Fruit fly (Drosophila melanogaster) whole organism, embryonic: Measurements from ENCODE around the gene CG12241.

ENCODE experiments used
- C15 ChIP-seq: fragments of 200-800 bp; sonication (Bioruptor generic); IDR thresholded peaks from 3 replicates; pipeline ENCODE4 v1.3.6; 2022; ENCODE audit warnings: missing biosample characterization, missing genetic modification characterization
- CG10565 ChIP-seq: fragments of 200-800 bp; sonication (Bioruptor generic); optimal IDR thresholded peaks from 3 replicates; lab custom pipeline; 2016; ENCODE audit warnings: missing biosample characterization, mild to moderate bottlenecking, missing genetic modification characterization
- CG11085 ChIP-seq: fragments of 200-800 bp; sonication (Bioruptor generic); IDR thresholded peaks from 2 replicates; pipeline ENCODE4 v1.3.6; 2022; ENCODE audit warnings: missing biosample characterization, missing genetic modification characterization
- CG11398 ChIP-seq: fragments of 200-800 bp; sonication (Bioruptor generic); optimal IDR thresholded peaks from 2 replicates; lab custom pipeline; 2016; ENCODE audit warnings: missing biosample characterization, missing genetic modification characterization
- CG11696 ChIP-seq: fragments of 200-800 bp; sonication (Bioruptor generic); IDR thresholded peaks from 2 replicates; pipeline ENCODE4 v1.3.6; 2022; ENCODE audit warnings: missing biosample characterization, missing genetic modification characterization
- CG11723 ChIP-seq: fragments of 200-800 bp; sonication (Bioruptor generic); optimal IDR thresholded peaks from 2 replicates; lab custom pipeline; 2017; ENCODE audit warnings: missing biosample characterization, mild to moderate bottlenecking, missing genetic modification characterization
- CG12236 ChIP-seq: fragments of 200-800 bp; sonication (Bioruptor generic); optimal IDR thresholded peaks from 2 replicates; lab custom pipeline; 2016; ENCODE audit warnings: missing biosample characterization, missing genetic modification characterization
- CG14050 ChIP-seq: fragments of 200-800 bp; sonication (Bioruptor generic); IDR thresholded peaks from 3 replicates; pipeline ENCODE4 v1.3.6; 2022; ENCODE audit warnings: missing biosample characterization, missing genetic modification characterization
- CG17802 ChIP-seq: fragments of 200-800 bp; sonication (Bioruptor generic); optimal IDR thresholded peaks from 2 replicates; lab custom pipeline; 2018; ENCODE audit warnings: missing biosample characterization, mild to moderate bottlenecking, missing genetic modification characterization, moderate library complexity
- CG17912 ChIP-seq: fragments of 200-800 bp; sonication (Bioruptor generic); optimal IDR thresholded peaks from 2 replicates; lab custom pipeline; 2018; ENCODE audit warnings: missing biosample characterization, mild to moderate bottlenecking, missing genetic modification characterization
- CG2120 ChIP-seq: fragments of 200-800 bp; sonication (Bioruptor generic); optimal IDR thresholded peaks from 3 replicates; lab custom pipeline; 2016; ENCODE audit warnings: missing biosample characterization, missing genetic modification characterization
- CG34422 ChIP-seq: fragments of 200-800 bp; sonication (Bioruptor generic); IDR thresholded peaks from 3 replicates; pipeline ENCODE4 v1.3.6; 2022; ENCODE audit warnings: missing biosample characterization, missing genetic modification characterization
- CG3847 ChIP-seq: fragments of 200-800 bp; sonication (Bioruptor generic); IDR thresholded peaks from 2 replicates; pipeline ENCODE4 v1.3.6; 2022; ENCODE audit warnings: missing biosample characterization, missing genetic modification characterization
- CG42726 ChIP-seq: fragments of 200-800 bp; sonication (Bioruptor generic); IDR thresholded peaks from 2 replicates; pipeline ENCODE4 v1.3.6; 2022; ENCODE audit warnings: missing biosample characterization, missing genetic modification characterization; ENCODE audit not compliant: partially characterized antibody
- CG6654 ChIP-seq: fragments of 200-800 bp; sonication (Bioruptor generic); optimal IDR thresholded peaks from 2 replicates; lab custom pipeline; 2017; ENCODE audit warnings: missing biosample characterization, mild to moderate bottlenecking, missing genetic modification characterization
- CG7786 ChIP-seq: fragments of 200-800 bp; sonication (Bioruptor generic); optimal IDR thresholded peaks from 2 replicates; lab custom pipeline; 2016; ENCODE audit warnings: missing biosample characterization, missing genetic modification characterization
- CG7987 ChIP-seq: fragments of 200-800 bp; sonication (Bioruptor generic); optimal IDR thresholded peaks from 2 replicates; lab custom pipeline; 2018; ENCODE audit warnings: missing biosample characterization, mild to moderate bottlenecking, missing genetic modification characterization, moderate library complexity
- CG9797 ChIP-seq: fragments of 200-800 bp; sonication (Bioruptor generic); optimal IDR thresholded peaks from 3 replicates; lab custom pipeline; 2018; ENCODE audit warnings: missing biosample characterization, mild to moderate bottlenecking, missing genetic modification characterization
- Dad ChIP-seq: fragments of 200-800 bp; sonication (Bioruptor generic); optimal IDR thresholded peaks from 3 replicates; lab custom pipeline; 2016; ENCODE audit warnings: missing biosample characterization, missing genetic modification characterization
- Dref ChIP-seq: fragments of 200-800 bp; sonication (Bioruptor generic); IDR thresholded peaks from 2 replicates; pipeline ENCODE4 v1.3.6; 2022; ENCODE audit warnings: missing biosample characterization, missing genetic modification characterization
- HLH54F ChIP-seq: fragments of 200-800 bp; sonication (Bioruptor generic); optimal IDR thresholded peaks from 3 replicates; lab custom pipeline; 2016; ENCODE audit warnings: missing biosample characterization, missing genetic modification characterization
- Kr ChIP-seq: fragments of 200-800 bp; sonication (Bioruptor generic); optimal IDR thresholded peaks from 2 replicates; lab custom pipeline; 2017; ENCODE audit warnings: missing biosample characterization, mild to moderate bottlenecking, missing genetic modification characterization
- MTF-1 ChIP-seq: fragments of 200-800 bp; sonication (Bioruptor generic); optimal IDR thresholded peaks from 2 replicates; lab custom pipeline; 2018; ENCODE audit warnings: missing biosample characterization, mild to moderate bottlenecking, missing genetic modification characterization, borderline replicate concordance
- Max ChIP-seq: fragments of 200-800 bp; sonication (Bioruptor generic); optimal IDR thresholded peaks from 2 replicates; lab custom pipeline; 2016; ENCODE audit warnings: missing biosample characterization, mild to moderate bottlenecking, missing genetic modification characterization
- NC2β ChIP-seq: fragments of 200-800 bp; sonication (Bioruptor generic); optimal IDR thresholded peaks from 2 replicates; lab custom pipeline; 2016; ENCODE audit warnings: missing biosample characterization, missing genetic modification characterization
- Scr ChIP-seq: fragments of 200-800 bp; sonication (Bioruptor generic); IDR thresholded peaks from 2 replicates; pipeline ENCODE4 v1.3.6; 2022; ENCODE audit warnings: missing biosample characterization, missing genetic modification characterization; ENCODE audit not compliant: partially characterized antibody
- Spps ChIP-seq: fragments of 200-800 bp; sonication (Bioruptor generic); optimal IDR thresholded peaks from 2 replicates; lab custom pipeline; 2018; ENCODE audit warnings: missing biosample characterization, mild to moderate bottlenecking, missing genetic modification characterization
- Ssrp ChIP-seq: fragments of 200-800 bp; sonication (Bioruptor generic); optimal IDR thresholded peaks from 2 replicates; lab custom pipeline; 2018; ENCODE audit warnings: missing biosample characterization, mild to moderate bottlenecking, missing genetic modification characterization, moderate library complexity
- TFAM ChIP-seq: fragments of 200-800 bp; sonication (Bioruptor generic); optimal IDR thresholded peaks from 2 replicates; lab custom pipeline; 2017; ENCODE audit warnings: missing biosample characterization, missing genetic modification characterization, inconsistent platforms
- Tbp ChIP-seq: fragments of >200 bp; optimal IDR thresholded peaks from 2 replicates; lab custom pipeline; 2018; ENCODE audit warnings: missing biosample characterization, missing genetic modification characterization
- ase ChIP-seq: fragments of 200-800 bp; sonication (Bioruptor generic); IDR thresholded peaks from 3 replicates; pipeline ENCODE4 v1.3.6; 2022; ENCODE audit warnings: missing biosample characterization, missing genetic modification characterization
- chif ChIP-seq, 2 experiments: fragments of 200-800 bp; sonication (Bioruptor generic); optimal IDR thresholded peaks; 3 replicates each; lab custom pipeline; 2016; ENCODE audit warnings: missing biosample characterization in 2 of 2, missing genetic modification characterization in 2 of 2
- chm ChIP-seq: fragments of 200-800 bp; sonication (Bioruptor generic); IDR thresholded peaks from 2 replicates; pipeline ENCODE4 v1.3.6; 2022; ENCODE audit warnings: missing biosample characterization, missing genetic modification characterization
- danr ChIP-seq: fragments of 200-800 bp; sonication (Bioruptor generic); IDR thresholded peaks from 2 replicates; pipeline ENCODE4 v1.3.6; 2022; ENCODE audit warnings: missing biosample characterization, missing genetic modification characterization
- dpn ChIP-seq, 2 experiments: fragments of 200-800 bp; sonication (Bioruptor generic); optimal IDR thresholded peaks; 3 replicates each; lab custom pipeline; 2016; ENCODE audit warnings: missing biosample characterization in 2 of 2, missing genetic modification characterization in 2 of 2
- emc ChIP-seq: fragments of 200-800 bp; sonication (Bioruptor generic); optimal IDR thresholded peaks from 2 replicates; lab custom pipeline; 2016; ENCODE audit warnings: missing biosample characterization, missing genetic modification characterization
- fu2 ChIP-seq: fragments of 200-800 bp; sonication (Bioruptor generic); optimal IDR thresholded peaks from 2 replicates; lab custom pipeline; 2016; ENCODE audit warnings: missing biosample characterization, missing genetic modification characterization
- h ChIP-seq: fragments of >200 bp; optimal IDR thresholded peaks from 2 replicates; lab custom pipeline; 2017
- ind ChIP-seq: fragments of 200-800 bp; sonication (Bioruptor generic); optimal IDR thresholded peaks from 3 replicates; lab custom pipeline; 2016; ENCODE audit warnings: missing biosample characterization, missing genetic modification characterization
- inv ChIP-seq: fragments of 200-800 bp; sonication (Bioruptor generic); IDR thresholded peaks from 2 replicates; pipeline ENCODE4 v1.3.6; 2022; ENCODE audit warnings: missing biosample characterization, missing genetic modification characterization; ENCODE audit not compliant: partially characterized antibody
- mirr ChIP-seq: fragments of 200-800 bp; sonication (Bioruptor generic); optimal IDR thresholded peaks from 3 replicates; lab custom pipeline; 2018; ENCODE audit warnings: missing biosample characterization, mild to moderate bottlenecking, missing genetic modification characterization
- onecut ChIP-seq: fragments of 200-800 bp; sonication (Bioruptor generic); IDR thresholded peaks from 2 replicates; pipeline ENCODE4 v1.3.6; 2022; ENCODE audit warnings: missing biosample characterization, missing genetic modification characterization
- p53 ChIP-seq: fragments of 200-800 bp; sonication (Bioruptor generic); optimal IDR thresholded peaks from 2 replicates; lab custom pipeline; 2016; ENCODE audit warnings: missing biosample characterization, missing genetic modification characterization
- sc ChIP-seq, 3 experiments: fragments of >200 bp in 2 of 3; fragments of 200-800 bp in 1 of 3; sonication (Bioruptor generic) in 1 of 3; optimal IDR thresholded peaks; 2 replicates in 2 of 3; 3 replicates in 1 of 3; lab custom pipeline; 2017; ENCODE audit warnings: mild to moderate bottlenecking in 1 of 3, missing biosample characterization in 1 of 3, missing genetic modification characterization in 1 of 3, missing genetic modification reagents in 1 of 3
- sim ChIP-seq: fragments of 200-800 bp; sonication (Bioruptor generic); IDR thresholded peaks from 2 replicates; pipeline ENCODE4 v1.3.6; 2022; ENCODE audit warnings: missing biosample characterization, missing genetic modification characterization
- slou ChIP-seq: fragments of 200-800 bp; sonication (Bioruptor generic); optimal IDR thresholded peaks from 3 replicates; lab custom pipeline; 2016; ENCODE audit warnings: missing biosample characterization, missing genetic modification characterization
- slp2 ChIP-seq: fragments of 200-800 bp; sonication (Bioruptor generic); optimal IDR thresholded peaks from 2 replicates; lab custom pipeline; 2016; ENCODE audit warnings: missing biosample characterization, missing genetic modification characterization
- tll ChIP-seq, 2 experiments: fragments of 200-800 bp in 1 of 2; fragments of >200 bp in 1 of 2; sonication (Bioruptor generic) in 1 of 2; optimal IDR thresholded peaks; 2 replicates each; lab custom pipeline; 2017 to 2019; ENCODE audit warnings: missing biosample characterization in 2 of 2, missing genetic modification characterization in 2 of 2, mild to moderate bottlenecking in 1 of 2, moderate library complexity in 1 of 2
- tna ChIP-seq: fragments of 200-800 bp; sonication (Bioruptor generic); IDR thresholded peaks from 2 replicates; pipeline ENCODE4 v1.3.6; 2022; ENCODE audit warnings: missing biosample characterization, missing genetic modification characterization; ENCODE audit not compliant: partially characterized antibody

Gene CG12241

dm6 chr3R:15208712-15209499 is 10.2 kb upstream of the CG12241 start, which contains the start of the genes Spn88Eb and Mau2:
Gene Spn88Eb, minus strand, starts transcription at chr3R:15208762.
Gene Mau2, plus strand, starts transcription at chr3R:15209204.
- no peak for TF ChIP-seq danr
- no peak for TF ChIP-seq CG6654 (GFP tag; lab: Kevin White, UChicago)
- no peak for TF ChIP-seq C15
- TF ChIP-seq NC2β: peak; percentile 44
- TF ChIP-seq CG7786 (GFP tag; lab: Kevin White, UChicago): peak; percentile 64
- peak; percentile 57 for TF ChIP-seq onecut (GFP tag; lab: Robert Waterston, UW)
- TF ChIP-seq emc (GFP tag; lab: Kevin White, UChicago): no peak
- TF ChIP-seq dpn (GFP tag; optimal IDR thresholded peaks at IDR 0.05; lab: Kevin White, UChicago): peak; percentile 70 to 76
- peak; percentile 81 for TF ChIP-seq CG2120 (GFP tag; lab: Kevin White, UChicago)
- no peak for TF ChIP-seq CG9797 (GFP tag; lab: Kevin White, UChicago)
- TF ChIP-seq TFAM (GFP tag; lab: Kevin White, UChicago): no peak
- TF ChIP-seq inv (GFP tag; lab: Robert Waterston, UW): peak; percentile 49; the same call in 1 of the 2 replicates
- no peak for TF ChIP-seq sc (optimal IDR thresholded peaks at IDR 0.05; lab: Kevin White, UChicago)
- no peak for TF ChIP-seq sc (GFP tag; optimal IDR thresholded peaks at IDR 0.05; lab: Kevin White, UChicago)
- no peak for TF ChIP-seq h (lab: Kevin White, UChicago)
- TF ChIP-seq tna (GFP tag; lab: Robert Waterston, UW): peak; percentile 39; the same call in 1 of the 2 replicates
- peak; percentile 42 for TF ChIP-seq Max
- no peak for TF ChIP-seq slou (GFP tag; lab: Kevin White, UChicago)
- peak; percentile 10 for TF ChIP-seq CG7987 (GFP tag; lab: Kevin White, UChicago)
- peak; percentile 31 for TF ChIP-seq Ssrp (tag; lab: Kevin White, UChicago)
- peak; percentile 34; the same call in 2 of the 3 replicates for TF ChIP-seq CG14050 (GFP tag; lab: Robert Waterston, UW)
- TF ChIP-seq CG3847: peak; percentile 91
- peak; percentile 73 for TF ChIP-seq Dref (GFP tag; lab: Robert Waterston, UW)
- peak; percentile 80; the same call in 2 of the 3 replicates for TF ChIP-seq CG34422
- TF ChIP-seq MTF-1 (GFP tag; lab: Kevin White, UChicago): peak; percentile 4
- no peak for TF ChIP-seq tll (GFP tag; optimal IDR thresholded peaks at IDR 0.05; lab: Kevin White, UChicago)
- TF ChIP-seq CG17802 (tag; lab: Kevin White, UChicago): peak; percentile 98
- no peak for TF ChIP-seq CG12236 (GFP tag; lab: Kevin White, UChicago)
- TF ChIP-seq Dad: peak; percentile 69
- TF ChIP-seq chif (GFP tag; optimal IDR thresholded peaks at IDR 0.05; lab: Kevin White, UChicago): peak; percentile 39 to 55
- TF ChIP-seq Spps: no peak
- TF ChIP-seq CG10565: no peak
- TF ChIP-seq ase (GFP tag; lab: Robert Waterston, UW): peak; percentile 42; the same call in 1 of the 3 replicates
- peak; percentile 76 for TF ChIP-seq CG11085 (GFP tag; lab: Robert Waterston, UW)
- no peak for TF ChIP-seq Tbp (GFP tag; lab: Kevin White, UChicago)
- TF ChIP-seq ind: peak; percentile 77
- TF ChIP-seq fu2 (GFP tag; lab: Kevin White, UChicago): peak; percentile 52
- TF ChIP-seq slp2 (GFP tag; lab: Kevin White, UChicago): peak; percentile 5
- peak; percentile 52; the same call in 1 of the 2 replicates for TF ChIP-seq chm (GFP tag; lab: Robert Waterston, UW)
- no peak for TF ChIP-seq CG11723 (GFP tag; lab: Kevin White, UChicago)
- TF ChIP-seq CG11696 (GFP tag; lab: Robert Waterston, UW): no peak
- TF ChIP-seq CG42726 (GFP tag; lab: Robert Waterston, UW): peak; percentile 67
- peak; percentile 77 for TF ChIP-seq Scr (GFP tag; lab: Robert Waterston, UW)
- no peak for TF ChIP-seq Kr (GFP tag; lab: Kevin White, UChicago)
- peak; percentile 26 for TF ChIP-seq p53 (GFP tag; lab: Kevin White, UChicago)
- TF ChIP-seq mirr (GFP tag; lab: Kevin White, UChicago): peak; percentile 51
- peak; percentile 64 for TF ChIP-seq HLH54F (GFP tag; lab: Kevin White, UChicago)
- TF ChIP-seq sim (GFP tag; lab: Robert Waterston, UW): no peak
- no peak for TF ChIP-seq CG11398
- TF ChIP-seq CG17912 (GFP tag; lab: Kevin White, UChicago): peak; percentile 26
